Worm (Caenorhabditis elegans) whole organism, L4 larva: ENCODE results near the gene samt-1.

ENCODE experiments used
- F10B5.3 ChIP-seq: sonication (generic microtip); optimal IDR thresholded peaks from 2 replicates; lab custom pipeline; 2016; ENCODE audit warnings: mild to moderate bottlenecking, missing genetic modification characterization, missing compliant biosample characterization
- Y5F2A.4 ChIP-seq: fragments of 200-800 bp; sonication (Bioruptor generic); optimal IDR thresholded peaks from 2 replicates; lab custom pipeline; 2018; ENCODE audit warnings: mild to moderate bottlenecking, missing genetic modification characterization, missing compliant biosample characterization
- hif-1 ChIP-seq, 2 experiments: sonication (generic microtip); optimal IDR thresholded peaks; 2 replicates each; lab custom pipeline; 2016 to 2017; ENCODE audit warnings: missing compliant biosample characterization in 2 of 2, missing genetic modification characterization in 2 of 2, missing genetic modification reagents in 2 of 2, missing genotype in 2 of 2, mild to moderate bottlenecking in 1 of 2
- hlh-30 ChIP-seq: sonication (generic microtip); optimal IDR thresholded peaks from 2 replicates; lab custom pipeline; 2017; ENCODE audit warnings: antibody characterized with exemption, mild to moderate bottlenecking, missing genetic modification characterization, missing compliant biosample characterization; ENCODE audit not compliant: insufficient read depth
- jun-1 ChIP-seq: fragments of 150-350 bp; optimal IDR thresholded peaks from 2 replicates; lab custom pipeline; 2014; ENCODE audit warnings: missing biosample characterization, missing genetic modification reagents, missing genetic modification characterization
- lin-1 ChIP-seq: fragments of 200-800 bp; sonication (Bioruptor generic); IDR thresholded peaks from 2 replicates; pipeline ENCODE4 v1.3.6; 2022; ENCODE audit warnings: missing genetic modification reagents, missing genetic modification characterization, missing compliant biosample characterization
- lin-29 ChIP-seq: fragments of 200-800 bp; sonication (Bioruptor generic); IDR thresholded peaks from 2 replicates; pipeline ENCODE4 v1.3.6; 2022; ENCODE audit warnings: missing genetic modification reagents, missing genetic modification characterization, missing compliant biosample characterization
- lin-39 ChIP-seq: fragments of 150-350 bp; optimal IDR thresholded peaks from 2 replicates; lab custom pipeline; 2014; ENCODE audit warnings: missing biosample characterization, missing genetic modification reagents, missing genetic modification characterization
- mdt-29 ChIP-seq: fragments of 200-800 bp; sonication (Bioruptor generic); IDR thresholded peaks from 2 replicates; pipeline ENCODE4 v1.3.6; 2022; ENCODE audit warnings: missing genetic modification reagents, missing genetic modification characterization, missing compliant biosample characterization
- unc-62 ChIP-seq, 3 experiments: fragments of 150-350 bp in 1 of 3; sonication (generic microtip); optimal IDR thresholded peaks in 2 of 3; peaks in 1 of 3; 1 replicate in 1 of 3; 2 replicates in 2 of 3; lab custom pipeline; 2014 to 2017; ENCODE audit warnings: missing biosample characterization in 3 of 3, missing genetic modification characterization in 3 of 3, missing genetic modification reagents in 3 of 3, missing genotype in 1 of 3

DNA sequence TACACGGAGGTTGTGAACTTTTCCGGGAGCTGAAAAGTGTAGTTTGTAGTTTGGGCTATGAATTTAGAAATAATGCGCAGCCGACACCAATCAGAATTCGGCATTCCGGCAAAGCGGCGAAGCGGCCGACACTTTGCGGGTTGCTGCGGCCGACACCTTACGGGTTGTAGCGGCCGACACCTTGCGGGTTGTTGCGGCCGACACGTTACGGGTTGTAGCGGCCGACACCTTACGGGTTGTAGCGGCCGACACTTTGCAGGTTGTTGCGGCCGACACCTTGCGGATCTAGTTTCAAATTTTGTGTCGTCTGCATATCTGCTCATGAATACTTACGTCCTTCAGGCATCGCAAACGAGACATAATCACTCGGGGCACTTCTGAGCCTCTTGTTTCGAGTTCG, 35.7 kb downstream of the samt-1 start:
- no peak for TF ChIP-seq lin-29
- TF ChIP-seq mdt-29 (GFP tag; lab: Robert Waterston, UW), result no peak
- TF ChIP-seq unc-62 (GFP tag; optimal IDR thresholded peaks at IDR 0.05 in 1 of 2; lab: Kevin White, UChicago), result no peak
- no peak for TF ChIP-seq unc-62 (tag; optimal IDR thresholded peaks at IDR 0.05; lab: Kevin White, UChicago)
- TF ChIP-seq Y5F2A.4 (GFP tag; lab: Kevin White, UChicago), result no peak
- no peak for TF ChIP-seq jun-1 (tag; lab: Kevin White, UChicago)
- no peak for TF ChIP-seq hlh-30 (tag; lab: Kevin White, UChicago)
- TF ChIP-seq lin-1 (GFP tag; lab: Robert Waterston, UW), result no peak
- no peak for TF ChIP-seq lin-39 (tag; lab: Kevin White, UChicago)
- TF ChIP-seq hif-1 (tag; optimal IDR thresholded peaks at IDR 0.05; lab: Kevin White, UChicago), result no peak
- TF ChIP-seq F10B5.3 (tag; lab: Kevin White, UChicago), result no peak
